Worm (Caenorhabditis elegans) whole organism, L2 larva: ENCODE data around the gene F15B9.11.

Experiments used
- C34F6.9 ChIP-seq: fragments of 150-350 bp; optimal IDR thresholded peaks from 2 replicates; lab custom pipeline; 2014; ENCODE audit warnings: missing biosample characterization, missing genetic modification characterization
- F13H6.1 ChIP-seq: sonication (generic microtip); optimal IDR thresholded peaks from 2 replicates; lab custom pipeline; 2016; ENCODE audit warnings: missing genetic modification characterization, missing compliant biosample characterization
- R02D3.7 ChIP-seq: fragments of 150-350 bp; optimal IDR thresholded peaks from 2 replicates; lab custom pipeline; 2014; ENCODE audit warnings: missing biosample characterization, missing genetic modification characterization
- Y55F3AM.14 ChIP-seq: fragments of 200-800 bp; sonication (Bioruptor generic); optimal IDR thresholded peaks from 2 replicates; lab custom pipeline; 2018; ENCODE audit warnings: mild to moderate bottlenecking, missing genetic modification characterization, missing compliant biosample characterization
- ZK546.5 ChIP-seq: sonication (generic microtip); optimal IDR thresholded peaks from 2 replicates; lab custom pipeline; 2017; ENCODE audit warnings: missing biosample characterization, missing genetic modification characterization
- alr-1 ChIP-seq: fragments of 150-350 bp; optimal IDR thresholded peaks from 2 replicates; lab custom pipeline; 2014; ENCODE audit warnings: missing biosample characterization, missing genetic modification characterization
- aly-2 ChIP-seq: fragments of 150-350 bp; optimal IDR thresholded peaks from 2 replicates; lab custom pipeline; 2014; ENCODE audit warnings: missing biosample characterization, missing genetic modification characterization
- ceh-16 ChIP-seq: fragments of 150-350 bp; optimal IDR thresholded peaks from 2 replicates; lab custom pipeline; 2014; ENCODE audit warnings: missing biosample characterization, missing genetic modification characterization
- crh-2 ChIP-seq: sonication (generic microtip); optimal IDR thresholded peaks from 2 replicates; lab custom pipeline; 2017; ENCODE audit warnings: missing biosample characterization, missing genetic modification characterization
- dmd-4 ChIP-seq: sonication (generic microtip); optimal IDR thresholded peaks from 2 replicates; lab custom pipeline; 2017; ENCODE audit warnings: missing biosample characterization, missing genetic modification characterization
- egl-27 ChIP-seq: sonication (generic microtip); optimal IDR thresholded peaks from 3 replicates; lab custom pipeline; 2017; ENCODE audit warnings: missing biosample characterization, missing genetic modification reagents, missing genetic modification characterization
- elt-1 ChIP-seq: fragments of 150-350 bp; optimal IDR thresholded peaks from 2 replicates; lab custom pipeline; 2014; ENCODE audit warnings: missing biosample characterization, missing genetic modification characterization
- elt-3 ChIP-seq: sonication (generic microtip); optimal IDR thresholded peaks from 2 replicates; lab custom pipeline; 2017; ENCODE audit warnings: missing biosample characterization, missing genetic modification characterization
- fos-1 ChIP-seq: fragments of 150-350 bp; optimal IDR thresholded peaks from 2 replicates; lab custom pipeline; 2014; ENCODE audit warnings: missing biosample characterization, missing genetic modification characterization
- gmeb-1 ChIP-seq: fragments of 150-350 bp; optimal IDR thresholded peaks from 2 replicates; lab custom pipeline; 2014; ENCODE audit warnings: missing biosample characterization, missing genetic modification characterization
- lin-13 ChIP-seq: fragments of 150-350 bp; optimal IDR thresholded peaks from 2 replicates; lab custom pipeline; 2014; ENCODE audit warnings: missing biosample characterization, missing genetic modification reagents, missing genetic modification characterization
- lsy-2 ChIP-seq, 2 experiments: fragments of 150-350 bp in 1 of 2; sonication (generic microtip) in 1 of 2; optimal IDR thresholded peaks; 2 replicates each; lab custom pipeline; 2014 to 2017; ENCODE audit warnings: missing biosample characterization in 2 of 2, missing genetic modification characterization in 2 of 2
- mbf-1 ChIP-seq: sonication (generic microtip); optimal IDR thresholded peaks from 2 replicates; lab custom pipeline; 2017; ENCODE audit warnings: missing biosample characterization, missing genetic modification characterization
- mdl-1 ChIP-seq, 2 experiments: fragments of 150-350 bp in 1 of 2; sonication (generic microtip) in 1 of 2; optimal IDR thresholded peaks; 2 replicates each; lab custom pipeline; 2017; ENCODE audit warnings: missing biosample characterization in 2 of 2, missing genetic modification characterization in 2 of 2
- nhr-10 ChIP-seq: sonication (generic microtip); optimal IDR thresholded peaks from 2 replicates; lab custom pipeline; 2017; ENCODE audit warnings: missing biosample characterization, missing genetic modification characterization
- nhr-11 ChIP-seq: fragments of 150-350 bp; optimal IDR thresholded peaks from 2 replicates; lab custom pipeline; 2014; ENCODE audit warnings: missing biosample characterization, missing genetic modification characterization
- nhr-12 ChIP-seq: fragments of 150-350 bp; optimal IDR thresholded peaks from 2 replicates; lab custom pipeline; 2014; ENCODE audit warnings: missing biosample characterization, missing genetic modification characterization
- nhr-129 ChIP-seq: fragments of 150-350 bp; optimal IDR thresholded peaks from 2 replicates; lab custom pipeline; 2014; ENCODE audit warnings: missing biosample characterization, missing genetic modification characterization
- nhr-237 ChIP-seq: fragments of 150-350 bp; optimal IDR thresholded peaks from 2 replicates; lab custom pipeline; 2014; ENCODE audit warnings: missing biosample characterization, missing genetic modification characterization
- nhr-6 ChIP-seq: fragments of 150-350 bp; optimal IDR thresholded peaks from 2 replicates; lab custom pipeline; 2014; ENCODE audit warnings: missing biosample characterization, missing genetic modification characterization
- nhr-77 ChIP-seq: fragments of 150-350 bp; optimal IDR thresholded peaks from 2 replicates; lab custom pipeline; 2014; ENCODE audit warnings: missing biosample characterization, missing genetic modification characterization
- sma-3 ChIP-seq: sonication (generic microtip); optimal IDR thresholded peaks from 2 replicates; lab custom pipeline; 2016; ENCODE audit warnings: missing genetic modification reagents, missing genetic modification characterization, missing compliant biosample characterization
- snpc-4 ChIP-seq: fragments of 150-350 bp; optimal IDR thresholded peaks from 2 replicates; lab custom pipeline; 2014; ENCODE audit warnings: missing biosample characterization, missing genetic modification characterization
- unc-39 ChIP-seq: fragments of 150-350 bp; optimal IDR thresholded peaks from 2 replicates; lab custom pipeline; 2014; ENCODE audit warnings: missing biosample characterization, missing genetic modification characterization
- unc-55 ChIP-seq: fragments of 150-350 bp; sonication (generic microtip); optimal IDR thresholded peaks from 3 replicates; lab custom pipeline; 2014; ENCODE audit warnings: missing biosample characterization, missing genetic modification reagents, missing genetic modification characterization
- unc-62 ChIP-seq: fragments of 150-350 bp; optimal IDR thresholded peaks from 2 replicates; lab custom pipeline; 2014; ENCODE audit warnings: missing biosample characterization, missing genetic modification reagents, missing genetic modification characterization
- zag-1 ChIP-seq: fragments of 150-350 bp; optimal IDR thresholded peaks from 2 replicates; lab custom pipeline; 2014; ENCODE audit warnings: missing biosample characterization, missing genetic modification characterization
- ztf-11 ChIP-seq: sonication (generic microtip); optimal IDR thresholded peaks from 2 replicates; lab custom pipeline; 2017; ENCODE audit warnings: missing biosample characterization, missing genetic modification characterization
- ztf-4 ChIP-seq: fragments of 150-350 bp; optimal IDR thresholded peaks from 2 replicates; lab custom pipeline; 2014; ENCODE audit warnings: missing biosample characterization, missing genetic modification characterization

The F15B9.11 gene

DNA sequence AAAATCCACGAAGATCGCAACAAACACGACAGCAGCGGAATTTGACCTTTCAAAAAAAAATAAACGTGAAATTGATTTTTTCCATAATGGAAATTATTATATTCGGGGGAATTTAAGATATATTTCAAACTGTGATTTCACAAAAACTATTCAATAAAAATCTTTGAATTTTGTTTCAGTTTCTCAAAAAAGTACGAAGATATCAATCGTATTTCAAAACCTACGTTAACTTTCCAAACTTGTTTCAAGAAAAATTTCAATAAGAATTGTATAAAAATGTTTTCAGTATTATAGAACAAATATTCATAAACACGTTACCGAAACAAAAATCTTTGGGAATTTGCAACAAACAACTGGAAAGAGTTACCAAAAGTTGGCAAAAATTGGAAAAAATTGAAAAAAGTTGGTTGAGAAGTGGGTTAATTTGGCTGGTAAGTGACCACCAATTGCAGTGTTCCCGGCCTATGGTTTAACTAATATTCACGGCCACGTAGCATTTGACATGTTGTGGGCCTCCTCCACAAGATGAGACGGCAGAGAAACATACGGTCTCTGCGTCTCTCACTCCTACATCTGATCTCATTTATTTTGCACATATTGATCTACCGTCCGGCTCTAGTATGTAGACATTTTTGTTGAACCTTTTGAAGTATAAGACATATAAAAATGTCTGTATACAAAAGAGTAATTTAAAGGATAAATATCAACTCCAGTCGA lies 41.7 kb downstream of the F15B9.11 start, which contains the start of the genes T16G1.9 and T16G1.18:
T16G1.9 (minus strand) TSS at position 51 of the 717 bp plus-strand sequence.
T16G1.18 (plus strand) TSS at position 493 of the 717 bp plus-strand sequence.
- TF ChIP-seq mdl-1 (tag; optimal IDR thresholded peaks at IDR 0.05; lab: Kevin White, UChicago) (no peak), nhr-6 (tag; lab: Kevin White, UChicago) (no peak), nhr-129 (tag; lab: Kevin White, UChicago) (peak; percentile 48), Y55F3AM.14 (no peak), dmd-4 (tag; lab: Kevin White, UChicago) (no peak), elt-1 (tag; lab: Kevin White, UChicago) (no peak), egl-27 (tag; lab: Kevin White, UChicago) (no peak), gmeb-1 (tag; lab: Kevin White, UChicago) (peak; percentile 34), alr-1 (tag; lab: Kevin White, UChicago) (no peak), fos-1 (tag; lab: Kevin White, UChicago) (peak; percentile 40), nhr-77 (tag; lab: Kevin White, UChicago) (no peak), unc-62 (GFP tag; lab: Kevin White, UChicago) (no peak), crh-2 (peak; percentile 90), C34F6.9 (tag; lab: Kevin White, UChicago) (peak; percentile 67), lin-13 (GFP tag; lab: Kevin White, UChicago) (peak; percentile 9), unc-55 (GFP tag; lab: Kevin White, UChicago) (peak; percentile 55), nhr-237 (no peak), mbf-1 (no peak), unc-39 (tag; lab: Kevin White, UChicago) (no peak), R02D3.7 (tag; lab: Kevin White, UChicago) (no peak), zag-1 (tag; lab: Kevin White, UChicago) (no peak), lsy-2 (tag; optimal IDR thresholded peaks at IDR 0.05; lab: Kevin White, UChicago) (peak in 1 of 2 experiments; percentile 70), F13H6.1 (tag; lab: Kevin White, UChicago) (peak; percentile 46), snpc-4 (peak; percentile 28)

DNA sequence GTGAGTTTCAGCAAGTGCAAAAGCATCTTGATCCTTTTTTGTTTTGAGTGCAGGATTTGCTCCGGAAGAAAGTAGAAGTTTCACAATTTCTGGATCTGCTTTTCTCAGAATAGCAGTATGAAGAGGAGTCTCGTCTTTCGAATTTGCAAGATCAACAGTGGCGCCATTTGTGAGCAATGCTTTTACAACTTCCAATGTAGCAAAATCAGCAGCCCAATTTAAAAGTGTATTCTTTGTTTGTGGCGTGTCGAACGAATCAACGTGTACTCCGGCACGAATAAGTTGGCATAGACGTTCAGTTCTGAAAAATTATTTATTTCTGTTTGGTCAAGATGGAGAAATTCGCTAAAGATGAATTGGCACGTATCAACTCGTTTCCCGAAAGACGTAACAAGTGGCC lies 43.1 kb downstream of the F15B9.11 start, which contains the start of gene T16G1.13:
T16G1.13 (plus strand) TSS at position 301 of the 400 bp plus-strand sequence.
- TF ChIP-seq nhr-77 (tag; lab: Kevin White, UChicago) = no peak
- TF ChIP-seq mdl-1 (tag; optimal IDR thresholded peaks at IDR 0.05; lab: Kevin White, UChicago) = no peak
- no peak for TF ChIP-seq elt-1 (tag; lab: Kevin White, UChicago)
- no peak for TF ChIP-seq gmeb-1 (tag; lab: Kevin White, UChicago)
- no peak for TF ChIP-seq mbf-1
- TF ChIP-seq egl-27 (tag; lab: Kevin White, UChicago) = no peak
- no peak for TF ChIP-seq lin-13 (GFP tag; lab: Kevin White, UChicago)
- TF ChIP-seq crh-2 = no peak
- no peak for TF ChIP-seq fos-1 (tag; lab: Kevin White, UChicago)
- TF ChIP-seq nhr-12 = no peak
- TF ChIP-seq nhr-10 (tag; lab: Kevin White, UChicago) = no peak
- TF ChIP-seq nhr-129 (tag; lab: Kevin White, UChicago) = no peak
- no peak for TF ChIP-seq nhr-11 (tag; lab: Kevin White, UChicago)
- no peak for TF ChIP-seq unc-55 (GFP tag; lab: Kevin White, UChicago)

DNA sequence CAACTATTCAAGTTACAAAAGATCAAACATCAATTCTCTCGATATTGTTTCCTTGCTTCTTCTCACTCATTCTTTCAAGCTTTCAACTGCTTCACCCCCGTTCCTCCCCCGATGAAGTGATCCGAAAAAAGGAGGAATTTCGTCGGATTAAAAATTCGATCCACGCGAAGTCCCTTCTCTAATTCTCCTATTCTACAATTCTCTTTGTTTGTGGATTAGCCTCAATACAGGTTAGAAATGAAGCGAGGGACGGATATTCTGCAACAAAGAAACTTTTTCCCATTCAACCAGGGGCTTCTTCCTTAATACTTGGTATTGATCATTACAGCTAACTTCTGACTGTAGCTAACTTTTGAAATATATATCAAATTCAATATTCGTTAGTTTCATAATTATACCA lies 47.9 kb downstream of the F15B9.11 start, which contains the start of gene grl-2:
grl-2 (plus strand) TSS at position 301 of the 400 bp plus-strand sequence.
- TF ChIP-seq unc-39 (tag; lab: Kevin White, UChicago) (no peak), nhr-129 (tag; lab: Kevin White, UChicago) (no peak), crh-2 (no peak), sma-3 (GFP tag; lab: Kevin White, UChicago) (no peak)

DNA sequence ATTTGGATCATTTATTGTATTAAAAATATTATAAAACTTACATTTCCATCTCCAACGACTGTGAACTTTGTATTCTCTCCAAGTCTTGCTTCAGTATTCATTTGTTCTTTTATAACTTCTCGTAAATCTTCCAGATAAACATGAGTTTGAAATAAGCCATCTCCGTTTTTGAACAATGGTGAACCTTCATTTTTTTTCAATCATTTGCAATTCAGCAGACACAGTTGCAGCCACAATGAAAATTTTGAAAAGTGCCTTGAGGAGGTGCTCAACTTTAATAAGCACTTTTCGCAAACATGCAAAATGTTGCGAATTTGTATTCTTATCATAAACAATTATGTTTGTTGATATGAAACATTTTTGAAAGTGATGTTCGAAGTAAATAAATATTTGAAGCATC lies 48.5 kb downstream of the F15B9.11 start, which contains the start of gene T16G1.3:
T16G1.3 (minus strand) TSS at position 101 of the 400 bp plus-strand sequence.
- TF ChIP-seq ceh-16 (tag; lab: Kevin White, UChicago) (no peak), alr-1 (tag; lab: Kevin White, UChicago) (no peak), elt-1 (tag; lab: Kevin White, UChicago) (no peak), mbf-1 (no peak), fos-1 (tag; lab: Kevin White, UChicago) (no peak), sma-3 (GFP tag; lab: Kevin White, UChicago) (no peak), nhr-10 (tag; lab: Kevin White, UChicago) (no peak), ZK546.5 (tag; lab: Kevin White, UChicago) (no peak), ztf-4 (tag; lab: Kevin White, UChicago) (no peak), nhr-77 (tag; lab: Kevin White, UChicago) (no peak), C34F6.9 (tag; lab: Kevin White, UChicago) (no peak), ztf-11 (tag; lab: Kevin White, UChicago) (no peak), elt-3 (tag; lab: Kevin White, UChicago) (no peak), aly-2 (tag; lab: Kevin White, UChicago) (no peak), egl-27 (tag; lab: Kevin White, UChicago) (no peak), nhr-12 (no peak)
